Fruit fly (Drosophila melanogaster) whole organism, embryonic: ENCODE data around the gene Bfc.

Experiments used
- Asciz ChIP-seq: fragments of 200-800 bp; sonication (Bioruptor generic); optimal IDR thresholded peaks from 2 replicates; lab custom pipeline; 2017; ENCODE audit warnings: missing biosample characterization, mild to moderate bottlenecking, missing genetic modification characterization, missing genetic modification reagents
- Atf3 ChIP-seq: fragments of 200-800 bp; sonication (Bioruptor generic); optimal IDR thresholded peaks from 3 replicates; lab custom pipeline; 2016; ENCODE audit warnings: missing biosample characterization, missing genetic modification characterization
- CG10431 ChIP-seq: fragments of 200-800 bp; sonication (Bioruptor generic); optimal IDR thresholded peaks from 3 replicates; lab custom pipeline; 2018; ENCODE audit warnings: missing biosample characterization, mild to moderate bottlenecking, missing genetic modification characterization
- CG14710 ChIP-seq: fragments of 200-800 bp; sonication (Bioruptor generic); optimal IDR thresholded peaks from 3 replicates; lab custom pipeline; 2019; ENCODE audit warnings: missing biosample characterization, mild to moderate bottlenecking, missing genetic modification characterization, moderate library complexity
- CG14965 ChIP-seq: fragments of 200-800 bp; sonication (Bioruptor generic); optimal IDR thresholded peaks from 2 replicates; lab custom pipeline; 2016; ENCODE audit warnings: missing biosample characterization, missing genetic modification characterization, borderline replicate concordance
- CG16813 ChIP-seq: fragments of 200-800 bp; sonication (Bioruptor generic); IDR thresholded peaks from 3 replicates; pipeline ENCODE4 v1.3.6; 2022; ENCODE audit warnings: missing biosample characterization, missing genetic modification characterization; ENCODE audit not compliant: partially characterized antibody
- CG16863 ChIP-seq: fragments of 200-800 bp; sonication (Bioruptor generic); optimal IDR thresholded peaks from 3 replicates; lab custom pipeline; 2016; ENCODE audit warnings: missing biosample characterization, missing genetic modification characterization
- CG17568 ChIP-seq: fragments of 200-800 bp; sonication (Bioruptor generic); optimal IDR thresholded peaks from 2 replicates; lab custom pipeline; 2018; ENCODE audit warnings: missing biosample characterization, mild to moderate bottlenecking, missing genetic modification characterization, moderate library complexity
- CG18599 ChIP-seq: fragments of 200-800 bp; sonication (Bioruptor generic); optimal IDR thresholded peaks from 3 replicates; lab custom pipeline; 2017; ENCODE audit warnings: missing biosample characterization, missing genetic modification characterization, mild to moderate bottlenecking, moderate library complexity, missing genetic modification reagents
- CG2120 ChIP-seq: fragments of 200-800 bp; sonication (Bioruptor generic); optimal IDR thresholded peaks from 3 replicates; lab custom pipeline; 2016; ENCODE audit warnings: missing biosample characterization, missing genetic modification characterization
- CG2875 ChIP-seq: fragments of 200-800 bp; sonication (Bioruptor generic); optimal IDR thresholded peaks from 2 replicates; lab custom pipeline; 2017; ENCODE audit warnings: missing biosample characterization, mild to moderate bottlenecking, missing genetic modification characterization, missing genetic modification reagents
- CG32532 ChIP-seq: fragments of 200-800 bp; sonication (Bioruptor generic); IDR thresholded peaks from 2 replicates; pipeline ENCODE4 v1.3.6; 2022; ENCODE audit warnings: missing biosample characterization, missing genetic modification characterization
- CG3838 ChIP-seq: fragments of 200-800 bp; sonication (Bioruptor generic); optimal IDR thresholded peaks from 3 replicates; lab custom pipeline; 2016; ENCODE audit warnings: missing biosample characterization, missing genetic modification characterization
- CG3995 ChIP-seq: fragments of 200-800 bp; sonication (Bioruptor generic); optimal IDR thresholded peaks from 3 replicates; lab custom pipeline; 2016; ENCODE audit warnings: missing biosample characterization, missing genetic modification characterization
- CG5245 ChIP-seq: fragments of 200-800 bp; sonication (Bioruptor generic); optimal IDR thresholded peaks from 3 replicates; lab custom pipeline; 2016; ENCODE audit warnings: missing biosample characterization, missing genetic modification characterization
- CG5953 ChIP-seq: fragments of 200-800 bp; sonication (Bioruptor generic); IDR thresholded peaks from 2 replicates; pipeline ENCODE4 v1.3.6; 2022; ENCODE audit warnings: missing biosample characterization, missing genetic modification characterization
- CG7357 ChIP-seq: fragments of 200-800 bp; sonication (Bioruptor generic); IDR thresholded peaks from 3 replicates; pipeline ENCODE4 v1.3.6; 2022; ENCODE audit warnings: missing biosample characterization, missing genetic modification characterization
- CG7839 ChIP-seq: fragments of 200-800 bp; sonication (Bioruptor generic); optimal IDR thresholded peaks from 3 replicates; lab custom pipeline; 2018; ENCODE audit warnings: missing biosample characterization, mild to moderate bottlenecking, missing genetic modification characterization, moderate library complexity
- CG7963 ChIP-seq: fragments of 200-800 bp; sonication (Bioruptor generic); IDR thresholded peaks from 3 replicates; pipeline ENCODE4 v1.3.6; 2022; ENCODE audit warnings: missing biosample characterization, missing genetic modification characterization; ENCODE audit not compliant: partially characterized antibody
- CG8924 ChIP-seq: fragments of 200-800 bp; optimal IDR thresholded peaks from 3 replicates; lab custom pipeline; 2019; ENCODE audit warnings: missing biosample characterization, mild to moderate bottlenecking, missing genetic modification characterization, moderate library complexity
- CG9215 ChIP-seq: fragments of 200-800 bp; sonication (Bioruptor generic); IDR thresholded peaks from 2 replicates; pipeline ENCODE4 v1.3.6; 2022; ENCODE audit warnings: missing biosample characterization, missing genetic modification characterization
- CG9932 ChIP-seq: fragments of 200-800 bp; sonication (Bioruptor generic); IDR thresholded peaks from 2 replicates; pipeline ENCODE4 v1.3.6; 2022; ENCODE audit warnings: missing biosample characterization, missing genetic modification characterization
- CkIIα-i1 ChIP-seq: fragments of 200-800 bp; sonication (Bioruptor generic); IDR thresholded peaks from 2 replicates; pipeline ENCODE4 v1.3.6; 2022; ENCODE audit warnings: missing biosample characterization, missing genetic modification characterization
- D ChIP-seq, 2 experiments: fragments of 200-800 bp in 1 of 2; fragments of >200 bp in 1 of 2; sonication (Bioruptor generic) in 1 of 2; optimal IDR thresholded peaks; 2 replicates in 1 of 2; 3 replicates in 1 of 2; lab custom pipeline; 2017; ENCODE audit warnings: mild to moderate bottlenecking in 1 of 2, missing biosample characterization in 1 of 2, missing genetic modification characterization in 1 of 2, missing genetic modification reagents in 1 of 2
- Dbx ChIP-seq: fragments of 200-800 bp; sonication (Bioruptor generic); IDR thresholded peaks from 3 replicates; pipeline ENCODE4 v1.3.6; 2022; ENCODE audit warnings: missing biosample characterization, missing genetic modification characterization
- Doc2 ChIP-seq: fragments of 200-800 bp; sonication (Bioruptor generic); IDR thresholded peaks from 2 replicates; pipeline ENCODE4 v1.3.6; 2022; ENCODE audit warnings: missing biosample characterization, missing genetic modification characterization
- E2f1 ChIP-seq: fragments of 200-800 bp; sonication (Bioruptor generic); IDR thresholded peaks from 2 replicates; pipeline ENCODE4 v1.3.6; 2022; ENCODE audit warnings: missing biosample characterization, missing genetic modification characterization
- Eip74EF ChIP-seq, 2 experiments: fragments of 200-800 bp in 1 of 2; fragments of >200 bp in 1 of 2; sonication (Bioruptor generic) in 1 of 2; optimal IDR thresholded peaks; 2 replicates each; lab custom pipeline; 2017 to 2019; ENCODE audit warnings: missing biosample characterization in 2 of 2, missing genetic modification characterization in 2 of 2, mild to moderate bottlenecking in 1 of 2, moderate library complexity in 1 of 2
- Fer1 ChIP-seq: fragments of 200-800 bp; sonication (Bioruptor generic); optimal IDR thresholded peaks from 2 replicates; lab custom pipeline; 2017; ENCODE audit warnings: missing biosample characterization, mild to moderate bottlenecking, missing genetic modification characterization
- H2.0 ChIP-seq: fragments of 200-800 bp; sonication (Bioruptor generic); IDR thresholded peaks from 2 replicates; pipeline ENCODE4 v1.3.6; 2022; ENCODE audit warnings: missing biosample characterization, missing genetic modification characterization
- HmgD ChIP-seq: fragments of 200-800 bp; sonication (Bioruptor generic); optimal IDR thresholded peaks from 3 replicates; lab custom pipeline; 2016; ENCODE audit warnings: missing biosample characterization, missing genetic modification characterization
- Hmx ChIP-seq: fragments of 200-800 bp; sonication (Bioruptor generic); optimal IDR thresholded peaks from 2 replicates; lab custom pipeline; 2016; ENCODE audit warnings: missing biosample characterization, missing genetic modification characterization
- Myb ChIP-seq: fragments of 200-800 bp; sonication (Bioruptor generic); optimal IDR thresholded peaks from 2 replicates; lab custom pipeline; 2016; ENCODE audit warnings: missing biosample characterization, missing genetic modification characterization
- Pdp1 ChIP-seq, 2 experiments: fragments of 200-800 bp; sonication (Bioruptor generic); optimal IDR thresholded peaks; 3 replicates each; lab custom pipeline; 2016; ENCODE audit warnings: missing biosample characterization in 2 of 2, missing genetic modification characterization in 2 of 2, mild to moderate bottlenecking in 1 of 2, moderate library complexity in 1 of 2
- Stat92E ChIP-seq, 3 experiments: fragments of >200 bp in 2 of 3; fragments of 200-800 bp in 1 of 3; sonication (Bioruptor generic) in 1 of 3; optimal IDR thresholded peaks; 2 replicates each; lab custom pipeline; 2017 to 2019; ENCODE audit warnings: missing biosample characterization in 3 of 3, missing genetic modification characterization in 3 of 3, mild to moderate bottlenecking in 1 of 3, moderate library complexity in 1 of 3
- Xrp1 ChIP-seq: fragments of 200-800 bp; sonication (Bioruptor generic); IDR thresholded peaks from 2 replicates; pipeline ENCODE4 v1.3.6; 2022; ENCODE audit warnings: missing biosample characterization, missing genetic modification characterization
- YL-1 ChIP-seq: fragments of 200-800 bp; sonication (Bioruptor generic); optimal IDR thresholded peaks from 3 replicates; lab custom pipeline; 2017; ENCODE audit warnings: missing biosample characterization, mild to moderate bottlenecking, missing genetic modification characterization
- ash1 ChIP-seq: fragments of 200-800 bp; sonication (Bioruptor generic); optimal IDR thresholded peaks from 2 replicates; lab custom pipeline; 2018; ENCODE audit warnings: missing biosample characterization, mild to moderate bottlenecking, missing genetic modification characterization
- az2 ChIP-seq: fragments of 200-800 bp; sonication (Bioruptor generic); optimal IDR thresholded peaks from 3 replicates; lab custom pipeline; 2016; ENCODE audit warnings: missing biosample characterization, missing genetic modification characterization
- exex ChIP-seq: fragments of 200-800 bp; sonication (Bioruptor generic); optimal IDR thresholded peaks from 4 replicates; lab custom pipeline; 2018; ENCODE audit warnings: missing biosample characterization, mild to moderate bottlenecking, missing genetic modification characterization, moderate library complexity
- eyg ChIP-seq: fragments of 200-800 bp; sonication (Bioruptor generic); optimal IDR thresholded peaks from 3 replicates; lab custom pipeline; 2016; ENCODE audit warnings: missing biosample characterization, missing genetic modification characterization
- fu2 ChIP-seq: fragments of 200-800 bp; sonication (Bioruptor generic); optimal IDR thresholded peaks from 2 replicates; lab custom pipeline; 2016; ENCODE audit warnings: missing biosample characterization, missing genetic modification characterization
- lbe ChIP-seq: fragments of 200-800 bp; sonication (Bioruptor generic); optimal IDR thresholded peaks from 2 replicates; lab custom pipeline; 2016; ENCODE audit warnings: missing biosample characterization, mild to moderate bottlenecking, missing genetic modification characterization
- lov ChIP-seq, 2 experiments: fragments of 200-800 bp in 1 of 2; fragments of >200 bp in 1 of 2; sonication (Bioruptor generic) in 1 of 2; IDR thresholded peaks in 1 of 2; optimal IDR thresholded peaks in 1 of 2; 2 replicates in 1 of 2; 3 replicates in 1 of 2; pipeline versions ENCODE4 v1.3.6 to Lab custom; 2017 to 2022; ENCODE audit warnings: missing biosample characterization in 1 of 2, missing genetic modification characterization in 1 of 2
- nerfin-2 ChIP-seq: fragments of 200-800 bp; sonication (Bioruptor generic); IDR thresholded peaks from 2 replicates; pipeline ENCODE4 v1.3.6; 2022; ENCODE audit warnings: missing biosample characterization, missing genetic modification characterization; ENCODE audit not compliant: partially characterized antibody
- pum ChIP-seq: fragments of 200-800 bp; sonication (Bioruptor generic); optimal IDR thresholded peaks from 2 replicates; lab custom pipeline; 2016; ENCODE audit warnings: missing biosample characterization, missing genetic modification characterization
- seq ChIP-seq: fragments of 200-800 bp; sonication (Bioruptor generic); IDR thresholded peaks from 2 replicates; pipeline ENCODE4 v1.3.6; 2022; ENCODE audit warnings: missing biosample characterization, missing genetic modification characterization
- sim ChIP-seq: fragments of 200-800 bp; sonication (Bioruptor generic); IDR thresholded peaks from 2 replicates; pipeline ENCODE4 v1.3.6; 2022; ENCODE audit warnings: missing biosample characterization, missing genetic modification characterization
- tx ChIP-seq: fragments of 200-800 bp; sonication (Bioruptor generic); optimal IDR thresholded peaks from 2 replicates; lab custom pipeline; 2016; ENCODE audit warnings: missing biosample characterization, missing genetic modification characterization

Gene Bfc

DNA sequence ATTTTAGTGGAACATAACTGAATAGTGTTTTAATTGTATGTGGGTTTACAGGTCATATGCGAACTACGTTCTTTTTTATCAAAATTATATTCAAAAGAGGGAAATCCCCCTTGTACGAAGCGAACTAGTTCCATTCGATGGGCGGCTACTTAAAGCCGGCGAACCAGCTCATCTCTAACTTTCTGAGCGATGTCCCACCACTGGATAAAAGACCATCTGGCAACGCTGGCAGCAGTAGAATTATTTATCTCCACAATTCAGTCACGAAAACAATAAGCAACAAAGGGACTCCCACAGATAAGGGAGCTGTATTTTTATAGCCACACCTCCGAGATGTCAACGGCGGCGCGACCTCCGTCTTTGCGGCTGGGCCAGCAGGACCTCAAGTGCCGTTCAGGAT lies 45.2 kb downstream of the Bfc start, which contains the start of gene Rabex-5 (continued):
- TF ChIP-seq CG7357 (GFP tag; lab: Robert Waterston, UW) (no peak), tx (GFP tag; lab: Kevin White, UChicago) (peak; percentile 21), exex (tag; lab: Kevin White, UChicago) (no peak), seq (no peak), CG18599 (GFP tag; lab: Kevin White, UChicago) (no peak), az2 (peak; percentile 35), CG3995 (GFP tag; lab: Kevin White, UChicago) (peak; percentile 61), Eip74EF (GFP tag; optimal IDR thresholded peaks at IDR 0.05; lab: Kevin White, UChicago) (no peak), Pdp1 (GFP tag; optimal IDR thresholded peaks at IDR 0.05; lab: Kevin White, UChicago) (peak in 1 of 2 experiments; percentile 24), nerfin-2 (GFP tag; lab: Robert Waterston, UW) (peak; percentile 68), Xrp1 (GFP tag; lab: Robert Waterston, UW) (no peak; the same call in 1 of the 2 replicates), Doc2 (no peak), D (optimal IDR thresholded peaks at IDR 0.05; lab: Kevin White, UChicago) (no peak), D (GFP tag; optimal IDR thresholded peaks at IDR 0.05; lab: Kevin White, UChicago) (no peak), E2f1 (GFP tag; lab: Robert Waterston, UW) (no peak), CG3838 (no peak), CG7839 (tag; lab: Kevin White, UChicago) (no peak), fu2 (GFP tag; lab: Kevin White, UChicago) (peak; percentile 27), CG5245 (GFP tag; lab: Kevin White, UChicago) (no peak), CG16863 (GFP tag; lab: Kevin White, UChicago) (no peak), CG9932 (peak; percentile 70), CG32532 (GFP tag; lab: Robert Waterston, UW) (no peak), Myb (GFP tag; lab: Kevin White, UChicago) (peak; percentile 46), sim (GFP tag; lab: Robert Waterston, UW) (no peak), ash1 (no peak), H2.0 (GFP tag; lab: Robert Waterston, UW) (no peak; the same call in 1 of the 2 replicates), CG2120 (GFP tag; lab: Kevin White, UChicago) (peak; percentile 77), pum (GFP tag; lab: Kevin White, UChicago) (no peak), Asciz (GFP tag; lab: Kevin White, UChicago) (no peak), CG10431 (GFP tag; lab: Kevin White, UChicago) (no peak), Atf3 (GFP tag; lab: Kevin White, UChicago) (no peak), Hmx (GFP tag; lab: Kevin White, UChicago) (no peak), CG17568 (GFP tag; lab: Kevin White, UChicago) (no peak), YL-1 (GFP tag; lab: Kevin White, UChicago) (peak; percentile 62), eyg (GFP tag; lab: Kevin White, UChicago) (no peak), Fer1 (no peak), CG7963 (GFP tag; lab: Robert Waterston, UW) (peak; percentile 62; the same call in 2 of the 3 replicates), CG2875 (GFP tag; lab: Kevin White, UChicago) (no peak), lov (optimal IDR thresholded peaks at IDR 0.05; lab: Kevin White, UChicago) (no peak), lov (GFP tag; IDR thresholded peaks at IDR 0.05; lab: Robert Waterston, UW) (no peak), CG16813 (peak; percentile 80), HmgD (GFP tag; lab: Kevin White, UChicago) (peak; percentile 53), Stat92E (GFP tag; optimal IDR thresholded peaks at IDR 0.05; lab: Kevin White, UChicago) (no peak), CkIIα-i1 (GFP tag; lab: Robert Waterston, UW) (no peak), CG5953 (no peak), Dbx (peak; percentile 46; the same call in 2 of the 3 replicates), CG14710 (tag; lab: Kevin White, UChicago) (peak; percentile 49), lbe (GFP tag; lab: Kevin White, UChicago) (no peak), CG8924 (tag; lab: Kevin White, UChicago) (peak; percentile 23), CG9215 (no peak), CG14965 (GFP tag; lab: Kevin White, UChicago) (no peak)
